Fruit fly (Drosophila melanogaster): ENCODE results near the gene ro.

The ro gene

DNA sequence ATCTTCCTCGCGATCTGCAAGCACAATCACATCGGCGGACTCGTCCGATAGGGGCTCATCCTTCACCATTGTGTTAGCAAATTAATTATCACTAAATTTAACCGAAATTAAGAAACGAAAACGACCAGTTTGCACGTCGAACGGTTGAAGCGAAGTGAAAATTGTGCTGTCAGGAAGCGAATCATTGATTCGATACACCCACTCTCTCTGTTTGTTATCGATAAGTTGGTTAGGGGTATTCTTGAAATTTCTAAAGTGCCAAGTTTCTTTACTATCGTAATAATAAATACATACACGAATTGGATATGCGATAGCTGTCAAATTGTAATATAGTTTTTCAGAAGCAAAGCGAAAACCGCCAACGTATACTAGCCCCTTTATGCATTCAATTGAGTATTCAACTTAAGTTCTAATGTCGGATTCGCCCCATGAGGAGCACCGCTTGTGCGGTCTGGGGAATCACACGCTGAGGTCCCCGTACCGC lies 5.4 kb downstream of the ro start, which contains the start of gene Rb97D (continued):
- TF ChIP-seq maf-S (GFP tag; optimal IDR thresholded peaks at IDR 0.05) (peak; percentile 48), Mes4 (GFP tag; optimal IDR thresholded peaks at IDR 0.05) (peak; percentile 46), z (GFP tag; IDR thresholded peaks at IDR 0.05) (no peak), prd (optimal IDR thresholded peaks at IDR 0.05) (no peak), prd (GFP tag; IDR thresholded peaks at IDR 0.05) (peak; percentile 74; the same call in 2 of the 3 replicates), tna (GFP tag; IDR thresholded peaks at IDR 0.05; ENCODE audit: partially characterized antibody) (no peak), Chrac-16 (GFP tag; optimal IDR thresholded peaks at IDR 0.05) (peak; percentile 62), pb (GFP tag; optimal IDR thresholded peaks at IDR 0.05) (peak; percentile 55), CG42726 (GFP tag; IDR thresholded peaks at IDR 0.05; ENCODE audit: partially characterized antibody) (peak; percentile 38; the same call in 1 of the 2 replicates), CG13287 (GFP tag; IDR thresholded peaks at IDR 0.05; ENCODE audit: partially characterized antibody) (peak; percentile 92), CG10147 (GFP tag; optimal IDR thresholded peaks at IDR 0.05) (peak; percentile 50), CG17359 (tag; optimal IDR thresholded peaks at IDR 0.05) (peak; percentile 66), run (tag; optimal IDR thresholded peaks at IDR 0.05) (no peak), Ssrp (tag; optimal IDR thresholded peaks at IDR 0.05) (peak; percentile 63), H2.0 (GFP tag; IDR thresholded peaks at IDR 0.05) (peak; percentile 46)

dm6 chr3R:26871852-26872251 lies 9.1 kb downstream of the ro start, which contains the start of gene SPARC:
Gene SPARC (minus strand): TSS chr3R:26871995.
- TF ChIP-seq Pdp1 (GFP tag; optimal IDR thresholded peaks at IDR 0.05) (peak in 1 of 2 experiments; percentile 55), lab (GFP tag; optimal IDR thresholded peaks at IDR 0.05) (no peak), CG5180 (GFP tag; optimal IDR thresholded peaks at IDR 0.05) (peak; percentile 98)

DNA sequence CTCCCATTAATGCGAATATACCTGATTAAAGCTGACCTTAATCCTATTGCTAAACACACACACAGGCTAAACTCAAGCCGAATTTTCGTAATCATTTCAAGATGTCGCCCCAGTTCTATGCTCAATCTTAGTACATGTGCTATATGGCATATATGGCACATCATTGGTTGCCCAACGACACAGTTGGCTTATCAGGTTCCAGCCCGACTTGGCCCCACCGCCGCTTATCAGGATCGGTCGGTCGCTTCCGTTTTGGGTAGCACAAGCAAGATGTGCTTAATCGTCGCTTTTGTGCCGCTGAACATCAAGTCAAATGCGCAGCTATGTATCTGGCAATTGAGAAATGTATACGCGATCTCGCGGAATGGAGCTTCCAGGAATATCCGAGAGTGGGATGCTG lies 9.9 kb downstream of the ro start:
- TF ChIP-seq CG10543 (GFP tag; optimal IDR thresholded peaks at IDR 0.05) (peak; percentile 13), CG34376 (GFP tag; optimal IDR thresholded peaks at IDR 0.05) (peak; percentile 78), kah (GFP tag; optimal IDR thresholded peaks at IDR 0.05) (no peak), sug (tag; optimal IDR thresholded peaks at IDR 0.05) (peak; percentile 45), Pdp1 (GFP tag; optimal IDR thresholded peaks at IDR 0.05) (peak in 1 of 2 experiments; percentile 59)

DNA sequence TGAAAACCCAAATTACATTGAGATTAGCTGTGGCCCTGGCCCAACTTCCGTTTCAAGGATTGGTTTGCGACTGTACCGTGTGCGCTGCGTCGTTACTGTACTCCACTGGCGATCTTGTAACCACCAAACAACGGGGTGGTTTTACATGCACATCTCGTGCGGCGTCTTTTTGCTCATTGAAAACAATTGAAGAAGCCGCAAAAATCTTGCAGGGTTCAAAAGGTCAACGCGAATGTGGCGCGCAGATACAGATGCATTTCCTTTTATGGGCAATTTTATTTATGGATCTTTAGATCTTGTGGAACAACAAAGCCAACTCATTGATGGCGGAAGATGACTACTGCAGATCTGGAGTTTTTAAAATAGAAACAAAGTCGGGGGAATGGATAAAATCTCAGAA lies 10.5 kb downstream of the ro start:
- TF ChIP-seq Hr78 (GFP tag; optimal IDR thresholded peaks at IDR 0.05) (peak in 1 of 2 experiments; percentile 27), pros (GFP tag; optimal IDR thresholded peaks at IDR 0.05) (peak; percentile 95), pum (GFP tag; optimal IDR thresholded peaks at IDR 0.05) (no peak)

dm6 chr3R:26869431-26869830 lies 11.5 kb downstream of the ro start:
- TF ChIP-seq CG2199 (GFP tag; IDR thresholded peaks at IDR 0.05) (0 out of 3 replicates have a peak, but pooled peaks have one; percentile 53), Dref (GFP tag; IDR thresholded peaks at IDR 0.05) (0 out of 2 replicates have a peak, but pooled peaks have one; percentile 19), ranshi (GFP tag; IDR thresholded peaks at IDR 0.05) (0 out of 2 replicates have a peak, but pooled peaks have one; percentile 12), Optix (GFP tag; IDR thresholded peaks at IDR 0.05) (no peak), CG10431 (GFP tag; optimal IDR thresholded peaks at IDR 0.05) (no peak), PHDP (tag; optimal IDR thresholded peaks at IDR 0.05) (no peak), CG11093 (GFP tag; IDR thresholded peaks at IDR 0.05) (0 out of 3 replicates have a peak, but pooled peaks have one; percentile 16), Gug (GFP tag; IDR thresholded peaks at IDR 0.05) (no peak), CG32767 (GFP tag; IDR thresholded peaks at IDR 0.05) (no peak), Dip2 (GFP tag; IDR thresholded peaks at IDR 0.05) (no peak), MESR4 (GFP tag; optimal IDR thresholded peaks at IDR 0.05) (no peak), CG10147 (GFP tag; optimal IDR thresholded peaks at IDR 0.05) (no peak), pan (optimal IDR thresholded peaks at IDR 0.05) (no peak), pan (GFP tag; optimal IDR thresholded peaks at IDR 0.05 in 1 of 2, IDR thresholded peaks at IDR 0.05 in 1 of 2) (no peak), Med (GFP tag) (peak; percentile 43), Aef1 (GFP tag; IDR thresholded peaks at IDR 0.05) (no peak), CG14014 (GFP tag; IDR thresholded peaks at IDR 0.05) (no peak), CG32532 (GFP tag; IDR thresholded peaks at IDR 0.05) (no peak), zen2 (GFP tag; IDR thresholded peaks at IDR 0.05; ENCODE audit: partially characterized antibody) (no peak), zfh1 (GFP tag; IDR thresholded peaks at IDR 0.05) (no peak)

Data from whole organism, embryonic.